Fruit fly (Drosophila melanogaster) whole organism, embryonic: Measurements from ENCODE around the gene CG34342.

Experiments used
- BEAF-32 ChIP-seq: fragments of 200-800 bp; sonication (Bioruptor generic); optimal IDR thresholded peaks from 3 replicates; lab custom pipeline; 2017; ENCODE audit warnings: missing biosample characterization, missing genetic modification characterization, mild to moderate bottlenecking, moderate library complexity, missing genetic modification reagents
- CG2199 ChIP-seq: fragments of 200-800 bp; sonication (Bioruptor generic); IDR thresholded peaks from 3 replicates; pipeline ENCODE4 v1.3.6; 2022; ENCODE audit warnings: missing biosample characterization, missing genetic modification characterization
- CG6854 ChIP-seq: fragments of 200-800 bp; sonication (Bioruptor generic); optimal IDR thresholded peaks from 3 replicates; lab custom pipeline; 2017; ENCODE audit warnings: missing biosample characterization, mild to moderate bottlenecking, missing genetic modification characterization
- Dek ChIP-seq: fragments of 200-800 bp; sonication (Bioruptor generic); optimal IDR thresholded peaks from 3 replicates; lab custom pipeline; 2019; ENCODE audit warnings: missing biosample characterization, mild to moderate bottlenecking, missing genetic modification characterization, moderate library complexity
- al ChIP-seq: fragments of 200-800 bp; sonication (Bioruptor generic); IDR thresholded peaks from 2 replicates; pipeline ENCODE4 v1.3.6; 2022; ENCODE audit warnings: missing biosample characterization, missing genetic modification characterization
- sr ChIP-seq: fragments of 200-800 bp; sonication (Bioruptor generic); IDR thresholded peaks from 3 replicates; pipeline ENCODE4 v1.3.6; 2022; ENCODE audit warnings: missing biosample characterization, missing genetic modification characterization

DNA sequence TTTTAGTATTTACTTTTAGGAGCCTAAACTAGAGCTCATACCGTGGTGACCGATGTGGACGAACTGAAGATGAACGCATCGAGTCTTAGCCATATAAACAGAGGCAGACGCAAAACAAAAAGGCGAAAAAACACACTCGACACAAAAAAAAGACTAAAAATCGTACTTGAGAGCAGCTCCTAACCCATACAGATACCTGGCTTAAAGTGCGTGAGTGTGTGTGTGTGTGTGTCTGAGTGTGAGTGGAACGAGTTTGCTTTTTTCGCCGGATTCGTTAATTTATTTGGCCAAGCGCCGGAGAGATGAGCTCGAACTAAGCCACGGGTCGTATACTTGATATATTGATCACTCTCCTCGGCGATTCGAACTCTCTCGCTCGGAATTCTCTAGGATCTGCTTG, 40.4 kb upstream of the CG34342 start, which contains the start of gene frm:
- TF ChIP-seq sr (GFP tag; lab: Robert Waterston, UW) (no peak), BEAF-32 (no peak), CG2199 (GFP tag; lab: Robert Waterston, UW) (no peak), al (GFP tag; lab: Robert Waterston, UW) (no peak), CG6854 (GFP tag; lab: Kevin White, UChicago) (no peak), Dek (tag; lab: Kevin White, UChicago) (no peak)
